Worm (Caenorhabditis elegans): Measurements from ENCODE around the gene K11H3.8.

The K11H3.8 gene

DNA sequence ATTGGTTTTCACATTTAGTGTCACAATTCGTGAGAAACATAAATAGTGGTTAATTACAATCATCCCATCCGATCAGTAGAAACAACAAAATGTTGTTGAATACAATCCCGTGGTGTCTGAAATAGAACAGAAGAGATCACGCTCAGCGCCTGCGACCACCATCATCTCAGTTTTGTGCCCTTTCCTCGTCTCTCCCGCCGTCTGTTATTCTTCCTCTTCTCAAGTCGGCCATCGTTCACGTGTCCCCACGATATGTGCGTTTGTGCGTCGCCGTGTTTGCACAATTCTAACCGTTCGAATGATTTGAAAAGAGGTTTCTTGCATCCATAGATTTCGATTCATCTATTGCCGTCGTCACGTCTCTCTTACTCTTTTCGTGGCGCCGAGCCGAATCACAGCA, 16.2 kb upstream of the K11H3.8 start, which contains the start of gene panl-3 (continued):
- TF ChIP-seq efl-1 (optimal IDR thresholded peaks at IDR 0.05): peak; percentile 60 to 69
- TF ChIP-seq efl-1 (GFP tag; optimal IDR thresholded peaks at IDR 0.05 in 1 of 2): peak; percentile 71 to 96
- TF ChIP-seq egl-27 (tag; optimal IDR thresholded peaks at IDR 0.05): no peak
- TF ChIP-seq mep-1 (tag; optimal IDR thresholded peaks at IDR 0.05): peak; percentile 93
- peak; percentile 79 for TF ChIP-seq C16A3.4 (tag; optimal IDR thresholded peaks at IDR 0.05)
- no peak for TF ChIP-seq ceh-8 (GFP tag; optimal IDR thresholded peaks at IDR 0.05)
- no peak for TF ChIP-seq hlh-17 (GFP tag; optimal IDR thresholded peaks at IDR 0.05; ENCODE audit: borderline replicate concordance)
- TF ChIP-seq nhr-28 (tag; optimal IDR thresholded peaks at IDR 0.05): no peak
- no peak for TF ChIP-seq pag-3 (tag; optimal IDR thresholded peaks at IDR 0.05; ENCODE audit: borderline replicate concordance, insufficient read depth)

ce11 chrIII:9822942-9823341, 12.0 kb upstream of the K11H3.8 start, which contains the start of gene arl-5:
TSS of gene arl-5 (plus strand) at chrIII:9823242.
- TF ChIP-seq unc-30 (tag; optimal IDR thresholded peaks at IDR 0.05) (no peak), snpc-4 (tag; optimal IDR thresholded peaks at IDR 0.05) (no peak), C16A3.4 (tag; optimal IDR thresholded peaks at IDR 0.05) (no peak), nhr-84 (tag; optimal IDR thresholded peaks at IDR 0.05) (no peak), aha-1 (tag; optimal IDR thresholded peaks at IDR 0.05) (no peak), aly-2 (tag; optimal IDR thresholded peaks at IDR 0.05) (no peak), ceh-82 (tag; optimal IDR thresholded peaks at IDR 0.05) (no peak), nhr-71 (tag; optimal IDR thresholded peaks at IDR 0.05) (no peak), unc-130 (tag; optimal IDR thresholded peaks at IDR 0.05) (no peak), fkh-10 (GFP tag; optimal IDR thresholded peaks at IDR 0.05) (no peak)

DNA sequence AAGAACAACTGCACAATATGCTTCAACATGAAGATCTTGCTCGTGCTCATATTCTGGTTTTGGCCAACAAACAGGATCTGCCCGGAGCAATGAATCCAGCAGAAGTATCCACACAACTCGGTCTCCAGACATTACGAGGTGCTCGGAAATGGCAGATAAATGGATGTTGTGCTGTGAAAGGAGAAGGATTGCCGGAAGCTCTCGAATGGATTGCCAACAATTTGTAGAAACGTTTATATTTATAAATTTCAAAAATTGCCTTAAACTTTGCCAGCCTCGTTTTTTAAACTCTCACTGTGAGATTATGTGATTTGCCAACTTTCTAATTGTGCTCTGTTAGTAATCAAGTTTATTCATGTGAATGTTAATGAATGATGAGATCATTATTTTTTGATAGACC, 11.2 kb upstream of the K11H3.8 start:
- TF ChIP-seq nhr-85 (tag) (peak; percentile 51), mab-9 (GFP tag; IDR thresholded peaks at IDR 0.05) (no peak)

ce11 chrIII:9824330-9824934, 10.6 kb upstream of the K11H3.8 start, which contains the start of gene lin-52:
TSS of gene lin-52 (minus strand) at chrIII:9824750.
- peak; percentile 31 for TF ChIP-seq nhr-20 (tag; optimal IDR thresholded peaks at IDR 0.05)
- peak; percentile 38 for TF ChIP-seq nhr-47 (tag; optimal IDR thresholded peaks at IDR 0.05)
- TF ChIP-seq lin-39 (tag; optimal IDR thresholded peaks at IDR 0.05): no peak
- 0 out of 2 replicates have a peak, but pooled peaks have one; percentile 9 for TF ChIP-seq grh-1 (GFP tag; IDR thresholded peaks at IDR 0.05)
- TF ChIP-seq skn-1 (tag; optimal IDR thresholded peaks at IDR 0.05): no peak
- peak; percentile 8 for TF ChIP-seq lin-13 (GFP tag; optimal IDR thresholded peaks at IDR 0.05)
- no peak for TF ChIP-seq tlp-1 (tag; optimal IDR thresholded peaks at IDR 0.05)
- no peak for TF ChIP-seq ceh-8 (GFP tag; optimal IDR thresholded peaks at IDR 0.05)
- TF ChIP-seq nhr-237 (tag; optimal IDR thresholded peaks at IDR 0.05): no peak
- no peak for TF ChIP-seq F16B12.6 (tag; optimal IDR thresholded peaks at IDR 0.05)
- TF ChIP-seq nhr-90 (tag; optimal IDR thresholded peaks at IDR 0.05; ENCODE audit: poor library complexity): peak; percentile 43
- TF ChIP-seq dsc-1 (tag; optimal IDR thresholded peaks at IDR 0.05): no peak
- no peak for TF ChIP-seq fos-1 (tag; optimal IDR thresholded peaks at IDR 0.05)
- TF ChIP-seq nhr-85 (tag): peak; percentile 81
- TF ChIP-seq pax-3 (tag; optimal IDR thresholded peaks at IDR 0.05): no peak
- no peak for TF ChIP-seq ztf-4 (tag; optimal IDR thresholded peaks at IDR 0.05)
- TF ChIP-seq egl-13 (tag; optimal IDR thresholded peaks at IDR 0.05): no peak
- peak; percentile 87 for TF ChIP-seq ama-1 (optimal IDR thresholded peaks at IDR 0.05)
- no peak for TF ChIP-seq unc-30 (tag; optimal IDR thresholded peaks at IDR 0.05)
- TF ChIP-seq swsn-7 (tag; optimal IDR thresholded peaks at IDR 0.05): no peak
- TF ChIP-seq unc-62 (GFP tag; optimal IDR thresholded peaks at IDR 0.05): no peak
- peak; percentile 11 for TF ChIP-seq elt-2 (tag; optimal IDR thresholded peaks at IDR 0.05)
- TF ChIP-seq egl-27 (tag; optimal IDR thresholded peaks at IDR 0.05): no peak
- TF ChIP-seq sup-37 (GFP tag; optimal IDR thresholded peaks at IDR 0.05): no peak
- TF ChIP-seq nhr-19 (GFP tag; conservative IDR thresholded peaks at IDR 0.05): 0 out of 2 replicates have a peak, but pooled peaks have one; percentile 4
- peak; percentile 61 for TF ChIP-seq nhr-71 (tag; optimal IDR thresholded peaks at IDR 0.05)
